Fruit fly (Drosophila melanogaster) whole organism, embryonic: ENCODE results near the gene elgi.

ENCODE experiments used
- Awh ChIP-seq: fragments of 200-800 bp; sonication (Bioruptor generic); IDR thresholded peaks from 2 replicates; pipeline ENCODE4, ENCODE4 v1.3.6; 2022; ENCODE audit warnings: missing biosample characterization, missing genetic modification characterization
- BEAF-32 ChIP-seq: fragments of 200-800 bp; sonication (Bioruptor generic); optimal IDR thresholded peaks from 3 replicates; lab custom pipeline; 2017; ENCODE audit warnings: missing biosample characterization, missing genetic modification characterization, mild to moderate bottlenecking, moderate library complexity, missing genetic modification reagents
- CG10959 ChIP-seq: fragments of 200-800 bp; sonication (Bioruptor generic); IDR thresholded peaks from 2 replicates; pipeline ENCODE4 v1.3.6; 2022; ENCODE audit warnings: missing biosample characterization, missing genetic modification characterization
- CG11560 ChIP-seq: fragments of 200-800 bp; sonication (Bioruptor generic); IDR thresholded peaks from 3 replicates; pipeline ENCODE4 v1.3.6; 2022; ENCODE audit warnings: missing biosample characterization, missing genetic modification characterization
- CG12659 ChIP-seq: fragments of 200-800 bp; sonication (Bioruptor generic); optimal IDR thresholded peaks from 3 replicates; lab custom pipeline; 2017; ENCODE audit warnings: mild to moderate bottlenecking, missing biosample characterization, missing genetic modification reagents, missing genetic modification characterization
- CG13424 ChIP-seq: fragments of 200-800 bp; sonication (Bioruptor generic); optimal IDR thresholded peaks from 2 replicates; lab custom pipeline; 2019; ENCODE audit warnings: missing biosample characterization, mild to moderate bottlenecking, missing genetic modification characterization, moderate library complexity
- CG15696 ChIP-seq: fragments of 200-800 bp; sonication (Bioruptor generic); optimal IDR thresholded peaks from 2 replicates; lab custom pipeline; 2019; ENCODE audit warnings: missing biosample characterization, mild to moderate bottlenecking, missing genetic modification characterization, moderate library complexity
- CG17385 ChIP-seq: fragments of 200-800 bp; sonication (Bioruptor generic); optimal IDR thresholded peaks from 3 replicates; lab custom pipeline; 2018; ENCODE audit warnings: missing biosample characterization, mild to moderate bottlenecking, missing genetic modification characterization
- CG17802 ChIP-seq: fragments of 200-800 bp; sonication (Bioruptor generic); optimal IDR thresholded peaks from 2 replicates; lab custom pipeline; 2018; ENCODE audit warnings: missing biosample characterization, mild to moderate bottlenecking, missing genetic modification characterization, moderate library complexity
- CG18599 ChIP-seq: fragments of 200-800 bp; sonication (Bioruptor generic); optimal IDR thresholded peaks from 3 replicates; lab custom pipeline; 2017; ENCODE audit warnings: missing biosample characterization, missing genetic modification characterization, mild to moderate bottlenecking, moderate library complexity, missing genetic modification reagents
- CG2712 ChIP-seq: fragments of 200-800 bp; optimal IDR thresholded peaks from 3 replicates; lab custom pipeline; 2019; ENCODE audit warnings: missing biosample characterization, mild to moderate bottlenecking, missing genetic modification characterization, moderate library complexity
- CG31365 ChIP-seq: fragments of 200-800 bp; sonication (Bioruptor generic); optimal IDR thresholded peaks from 2 replicates; lab custom pipeline; 2018; ENCODE audit warnings: missing biosample characterization, mild to moderate bottlenecking, missing genetic modification characterization
- CG32532 ChIP-seq: fragments of 200-800 bp; sonication (Bioruptor generic); IDR thresholded peaks from 2 replicates; pipeline ENCODE4 v1.3.6; 2022; ENCODE audit warnings: missing biosample characterization, missing genetic modification characterization
- CG32767 ChIP-seq: fragments of 200-800 bp; sonication (Bioruptor generic); IDR thresholded peaks from 2 replicates; pipeline ENCODE4 v1.3.6; 2022; ENCODE audit warnings: missing biosample characterization, missing genetic modification characterization
- CG34376 ChIP-seq: fragments of 200-800 bp; sonication (Bioruptor generic); optimal IDR thresholded peaks from 2 replicates; lab custom pipeline; 2018; ENCODE audit warnings: missing biosample characterization, mild to moderate bottlenecking, missing genetic modification characterization
- CG42726 ChIP-seq: fragments of 200-800 bp; sonication (Bioruptor generic); IDR thresholded peaks from 2 replicates; pipeline ENCODE4 v1.3.6; 2022; ENCODE audit warnings: missing biosample characterization, missing genetic modification characterization; ENCODE audit not compliant: partially characterized antibody
- CG4360 ChIP-seq: fragments of 200-800 bp; sonication (Bioruptor generic); IDR thresholded peaks from 2 replicates; pipeline ENCODE4 v1.3.6; 2022; ENCODE audit warnings: missing biosample characterization, missing genetic modification characterization
- CrebB ChIP-seq: fragments of 200-800 bp; sonication (Bioruptor generic); optimal IDR thresholded peaks from 3 replicates; lab custom pipeline; 2018; ENCODE audit warnings: missing biosample characterization, mild to moderate bottlenecking, missing genetic modification characterization
- Dfd ChIP-seq, 2 experiments: fragments of >200 bp; optimal IDR thresholded peaks; 2 replicates each; lab custom pipeline; 2017; ENCODE audit warnings: missing biosample characterization in 2 of 2, missing genetic modification characterization in 2 of 2
- Lim3 ChIP-seq: fragments of 200-800 bp; sonication (Bioruptor generic); IDR thresholded peaks from 2 replicates; pipeline ENCODE4 v1.3.6; 2022; ENCODE audit warnings: missing biosample characterization, missing genetic modification characterization
- MESR4 ChIP-seq: fragments of 200-800 bp; sonication (Bioruptor generic); optimal IDR thresholded peaks from 2 replicates; lab custom pipeline; 2018; ENCODE audit warnings: missing biosample characterization, mild to moderate bottlenecking, missing genetic modification characterization, moderate library complexity
- Mad ChIP-seq: fragments of 200-800 bp; sonication (Bioruptor generic); optimal IDR thresholded peaks from 2 replicates; lab custom pipeline; 2016; ENCODE audit warnings: missing biosample characterization, missing genetic modification characterization
- Meics ChIP-seq: fragments of 200-800 bp; sonication (Bioruptor generic); optimal IDR thresholded peaks from 2 replicates; lab custom pipeline; 2017; ENCODE audit warnings: missing biosample characterization, mild to moderate bottlenecking, missing genetic modification characterization
- Mrtf ChIP-seq: fragments of 200-800 bp; sonication (Bioruptor generic); IDR thresholded peaks from 3 replicates; pipeline ENCODE4 v1.3.6; 2022; ENCODE audit warnings: missing biosample characterization, missing genetic modification characterization
- NC2α ChIP-seq: fragments of 200-800 bp; sonication (Bioruptor generic); optimal IDR thresholded peaks from 2 replicates; lab custom pipeline; 2016; ENCODE audit warnings: missing biosample characterization, missing genetic modification characterization
- NFAT ChIP-seq: fragments of 200-800 bp; sonication (Bioruptor generic); IDR thresholded peaks from 2 replicates; pipeline ENCODE4 v1.3.6; 2022; ENCODE audit warnings: missing biosample characterization, missing genetic modification characterization
- Poxn ChIP-seq: fragments of 200-800 bp; sonication (Bioruptor generic); IDR thresholded peaks from 2 replicates; pipeline ENCODE4 v1.3.6; 2022; ENCODE audit warnings: missing biosample characterization, missing genetic modification characterization
- Rfx ChIP-seq: fragments of 200-800 bp; sonication (Bioruptor generic); IDR thresholded peaks from 2 replicates; pipeline ENCODE4 v1.3.6; 2022; ENCODE audit warnings: missing biosample characterization, missing genetic modification characterization
- Scr ChIP-seq: fragments of 200-800 bp; sonication (Bioruptor generic); IDR thresholded peaks from 2 replicates; pipeline ENCODE4 v1.3.6; 2022; ENCODE audit warnings: missing biosample characterization, missing genetic modification characterization; ENCODE audit not compliant: partially characterized antibody
- Xbp1 ChIP-seq: fragments of 200-800 bp; sonication (Bioruptor generic); optimal IDR thresholded peaks from 3 replicates; lab custom pipeline; 2016; ENCODE audit warnings: missing biosample characterization, mild to moderate bottlenecking, missing genetic modification characterization
- btn ChIP-seq: fragments of 200-800 bp; sonication (Bioruptor generic); optimal IDR thresholded peaks from 2 replicates; lab custom pipeline; 2016; ENCODE audit warnings: missing biosample characterization, missing genetic modification characterization
- caup ChIP-seq: fragments of 200-800 bp; sonication (Bioruptor generic); optimal IDR thresholded peaks from 3 replicates; lab custom pipeline; 2017; ENCODE audit warnings: missing biosample characterization, mild to moderate bottlenecking, missing genetic modification characterization, moderate library complexity; ENCODE audit not compliant: severe bottlenecking
- crc ChIP-seq: fragments of 200-800 bp; sonication (Bioruptor generic); optimal IDR thresholded peaks from 2 replicates; lab custom pipeline; 2016; ENCODE audit warnings: missing biosample characterization, missing genetic modification characterization
- crol ChIP-seq: fragments of 200-800 bp; sonication (Bioruptor generic); IDR thresholded peaks from 2 replicates; pipeline ENCODE4 v1.3.6; 2022; ENCODE audit warnings: missing biosample characterization, missing genetic modification characterization
- dimm ChIP-seq: fragments of 200-800 bp; sonication (Bioruptor generic); IDR thresholded peaks from 2 replicates; pipeline ENCODE4 v1.3.6; 2022; ENCODE audit warnings: missing biosample characterization, missing genetic modification characterization
- disco-r ChIP-seq: fragments of 200-800 bp; sonication (Bioruptor generic); optimal IDR thresholded peaks from 2 replicates; lab custom pipeline; 2016; ENCODE audit warnings: missing biosample characterization, missing genetic modification characterization
- exex ChIP-seq: fragments of 200-800 bp; sonication (Bioruptor generic); optimal IDR thresholded peaks from 4 replicates; lab custom pipeline; 2018; ENCODE audit warnings: missing biosample characterization, mild to moderate bottlenecking, missing genetic modification characterization, moderate library complexity
- fd64A ChIP-seq: fragments of 200-800 bp; sonication (Bioruptor generic); optimal IDR thresholded peaks from 3 replicates; lab custom pipeline; 2018; ENCODE audit warnings: missing biosample characterization, mild to moderate bottlenecking, missing genetic modification characterization
- fru ChIP-seq: fragments of >200 bp; optimal IDR thresholded peaks from 2 replicates; lab custom pipeline; 2017
- jing ChIP-seq: fragments of 200-800 bp; sonication (Bioruptor generic); optimal IDR thresholded peaks from 2 replicates; lab custom pipeline; 2018; ENCODE audit warnings: missing biosample characterization, mild to moderate bottlenecking, missing genetic modification characterization
- klu ChIP-seq: fragments of 200-800 bp; sonication (Bioruptor generic); IDR thresholded peaks from 2 replicates; pipeline ENCODE4 v1.3.6; 2022; ENCODE audit warnings: missing biosample characterization, missing genetic modification characterization
- knrl ChIP-seq: fragments of 200-800 bp; sonication (Bioruptor generic); IDR thresholded peaks from 3 replicates; pipeline ENCODE4 v1.3.6; 2022; ENCODE audit warnings: missing biosample characterization, missing genetic modification characterization; ENCODE audit not compliant: partially characterized antibody
- nau ChIP-seq: fragments of 200-800 bp; sonication (Bioruptor generic); optimal IDR thresholded peaks from 3 replicates; lab custom pipeline; 2017; ENCODE audit warnings: missing biosample characterization, mild to moderate bottlenecking, missing genetic modification characterization, missing genetic modification reagents
- peb ChIP-seq: fragments of 200-800 bp; sonication (Bioruptor generic); IDR thresholded peaks from 2 replicates; pipeline ENCODE4 v1.3.6; 2022; ENCODE audit warnings: missing biosample characterization, missing genetic modification characterization
- pho ChIP-seq: fragments of 200-800 bp; sonication (Bioruptor generic); optimal IDR thresholded peaks from 2 replicates; lab custom pipeline; 2016; ENCODE audit warnings: missing biosample characterization, missing genetic modification characterization
- tap ChIP-seq: fragments of 200-800 bp; optimal IDR thresholded peaks from 3 replicates; lab custom pipeline; 2019; ENCODE audit warnings: missing biosample characterization, mild to moderate bottlenecking, missing genetic modification characterization, moderate library complexity
- tio ChIP-seq: fragments of 200-800 bp; sonication (Bioruptor generic); optimal IDR thresholded peaks from 2 replicates; lab custom pipeline; 2017; ENCODE audit warnings: missing biosample characterization, missing genetic modification characterization, inconsistent platforms
- tll ChIP-seq, 2 experiments: fragments of 200-800 bp in 1 of 2; fragments of >200 bp in 1 of 2; sonication (Bioruptor generic) in 1 of 2; optimal IDR thresholded peaks; 2 replicates each; lab custom pipeline; 2017 to 2019; ENCODE audit warnings: missing biosample characterization in 2 of 2, missing genetic modification characterization in 2 of 2, mild to moderate bottlenecking in 1 of 2, moderate library complexity in 1 of 2
- trh ChIP-seq: fragments of 200-800 bp; sonication (Bioruptor generic); optimal IDR thresholded peaks from 2 replicates; lab custom pipeline; 2016; ENCODE audit warnings: missing biosample characterization, missing genetic modification characterization
- vfl ChIP-seq: fragments of 200-800 bp; sonication (Bioruptor generic); optimal IDR thresholded peaks from 2 replicates; lab custom pipeline; 2016; ENCODE audit warnings: missing biosample characterization, missing genetic modification characterization
- vvl ChIP-seq: fragments of 200-800 bp; sonication (Bioruptor generic); IDR thresholded peaks from 2 replicates; pipeline ENCODE4 v1.3.6; 2022; ENCODE audit warnings: missing biosample characterization, missing genetic modification characterization
- wor ChIP-seq: fragments of 200-800 bp; sonication (Bioruptor generic); IDR thresholded peaks from 2 replicates; pipeline ENCODE4 v1.3.6; 2022; ENCODE audit warnings: missing biosample characterization, missing genetic modification characterization

elgi gene

dm6 chr3L:15923352-15923751 is 33.0 kb upstream of the elgi start (continued):
- TF ChIP-seq NC2α (no peak), CG18599 (GFP tag; lab: Kevin White, UChicago) (peak; percentile 76), trh (no peak), CG42726 (no peak), CG13424 (tag; lab: Kevin White, UChicago) (peak; percentile 53), crol (GFP tag; lab: Robert Waterston, UW) (no peak), jing (GFP tag; lab: Kevin White, UChicago) (no peak), nau (no peak), pho (GFP tag; lab: Kevin White, UChicago) (no peak), Xbp1 (GFP tag; lab: Kevin White, UChicago) (no peak), Awh (GFP tag; lab: Robert Waterston, UW) (no peak), CG34376 (GFP tag; lab: Kevin White, UChicago) (no peak), Mrtf (no peak), CG17802 (tag; lab: Kevin White, UChicago) (no peak), CG11560 (tag; lab: Robert Waterston, UW) (no peak), wor (GFP tag; lab: Robert Waterston, UW) (no peak), knrl (GFP tag; lab: Robert Waterston, UW) (no peak), tll (GFP tag; optimal IDR thresholded peaks at IDR 0.05; lab: Kevin White, UChicago) (no peak), CG10959 (GFP tag; lab: Robert Waterston, UW) (no peak), CG31365 (tag; lab: Kevin White, UChicago) (no peak), peb (GFP tag; lab: Robert Waterston, UW) (no peak), NFAT (no peak), fru (no peak), Rfx (GFP tag; lab: Robert Waterston, UW) (peak; percentile 38), dimm (GFP tag; lab: Robert Waterston, UW) (no peak), btn (GFP tag; lab: Kevin White, UChicago) (no peak), CG32532 (GFP tag; lab: Robert Waterston, UW) (peak; percentile 34; the same call in 1 of the 2 replicates), vvl (GFP tag; lab: Robert Waterston, UW) (peak; percentile 47; the same call in 1 of the 2 replicates), CrebB (no peak), BEAF-32 (GFP tag; lab: Kevin White, UChicago) (no peak), vfl (GFP tag; lab: Kevin White, UChicago) (no peak), caup (no peak), CG32767 (0 out of 2 replicates have a peak, but pooled peaks have one; percentile 19), Meics (GFP tag; lab: Kevin White, UChicago) (peak; percentile 49), CG2712 (tag; lab: Kevin White, UChicago) (peak; percentile 59), Dfd (GFP tag; optimal IDR thresholded peaks at IDR 0.05; lab: Kevin White, UChicago) (no peak), tio (GFP tag; lab: Kevin White, UChicago) (no peak), fd64A (GFP tag; lab: Kevin White, UChicago) (no peak), CG4360 (GFP tag; lab: Robert Waterston, UW) (no peak), exex (tag; lab: Kevin White, UChicago) (no peak), disco-r (GFP tag; lab: Kevin White, UChicago) (no peak), Poxn (GFP tag; lab: Robert Waterston, UW) (no peak), klu (GFP tag; lab: Robert Waterston, UW) (no peak), Scr (GFP tag; lab: Robert Waterston, UW) (no peak), CG15696 (tag; lab: Kevin White, UChicago) (no peak), tap (tag; lab: Kevin White, UChicago) (peak; percentile 19), Mad (no peak), Lim3 (no peak), CG17385 (GFP tag; lab: Kevin White, UChicago) (peak; percentile 36), MESR4 (no peak), CG12659 (GFP tag; lab: Kevin White, UChicago) (peak; percentile 15), crc (GFP tag; lab: Kevin White, UChicago) (no peak)
